Worm (Caenorhabditis elegans) whole organism, young adult: Measurements from ENCODE around the gene F53G2.12.

Experiments used
- ama-1 ChIP-seq, 3 experiments: fragments of 150-350 bp in 1 of 3; sonication (generic microtip) in 2 of 3; optimal IDR thresholded peaks; 2 replicates each; lab custom pipeline; 2014 to 2018; ENCODE audit warnings: missing biosample characterization in 2 of 3, missing genetic modification characterization in 2 of 3, missing genetic modification reagents in 2 of 3
- dpff-1 ChIP-seq: sonication (generic microtip); optimal IDR thresholded peaks from 2 replicates; lab custom pipeline; 2017; ENCODE audit warnings: mild to moderate bottlenecking, missing genetic modification characterization, missing compliant biosample characterization
- dpl-1 ChIP-seq: fragments of 150-350 bp; optimal IDR thresholded peaks from 2 replicates; lab custom pipeline; 2014; ENCODE audit warnings: missing biosample characterization, missing genetic modification reagents, missing genetic modification characterization
- unc-62 ChIP-seq: fragments of 150-350 bp; optimal IDR thresholded peaks from 2 replicates; lab custom pipeline; 2014; ENCODE audit warnings: missing biosample characterization, missing genetic modification reagents, missing genetic modification characterization

DNA sequence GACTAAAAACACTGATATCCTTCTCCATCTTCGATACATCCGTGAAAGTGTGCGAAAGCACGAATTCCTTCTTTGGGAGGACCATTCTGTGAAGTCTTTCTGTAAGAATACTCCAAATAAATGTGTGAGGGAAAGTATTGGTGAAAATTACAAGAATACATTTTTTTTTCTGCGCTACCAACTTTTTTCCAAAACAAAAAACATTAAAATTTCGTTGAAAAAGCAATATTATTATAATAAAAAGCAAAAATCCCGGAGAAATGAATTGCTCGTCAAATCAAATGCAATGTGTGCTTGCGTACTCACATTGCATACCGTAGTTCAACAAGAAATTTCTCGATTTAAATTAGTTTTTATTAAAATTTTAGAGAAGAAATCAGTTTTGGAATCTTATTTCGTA is 43.1 kb upstream of the F53G2.12 start, which contains the start of gene bath-13:
- TF ChIP-seq dpl-1 (GFP tag; lab: Kevin White, UChicago), result no peak
- TF ChIP-seq unc-62, result no peak
- TF ChIP-seq ama-1 (optimal IDR thresholded peaks at IDR 0.05; lab: Kevin White, UChicago), result no peak
- no peak for TF ChIP-seq ama-1 (GFP tag; optimal IDR thresholded peaks at IDR 0.05; lab: Kevin White, UChicago)
- TF ChIP-seq dpff-1 (tag; lab: Kevin White, UChicago), result no peak
